Fruit fly (Drosophila melanogaster): Measurements from ENCODE around the gene CG14805.

- TF ChIP-seq CG14655 (GFP tag; optimal IDR thresholded peaks at IDR 0.05) = no peak
- no peak for TF ChIP-seq fd96Ca (GFP tag; IDR thresholded peaks at IDR 0.05)
- no peak for TF ChIP-seq EcR (GFP tag; optimal IDR thresholded peaks at IDR 0.05)
- TF ChIP-seq gl (tag; optimal IDR thresholded peaks at IDR 0.05) = no peak
- TF ChIP-seq rn (GFP tag; IDR thresholded peaks at IDR 0.05) = no peak
- TF ChIP-seq Pif1A (GFP tag; optimal IDR thresholded peaks at IDR 0.05) = no peak
These were observed 11.4 kb upstream of the CG14805 start, which contains the start of the genes Gcna and MED18 for dm6 chrX:1865673-1866072.
